4 fruit fly cellular contexts compared by ENCODE assay signal in genomic region chrX:11685918-11686640, dm6.
TF ChIP-seq lines count a peak whose summit lies in the region.

No protein-coding gene starts in this region.

TF ChIP-seq in whole organism, adult, 20 proteins besides CTCF, POLR2A, EP300 and RAD21 (continued from another document):
- TF ChIP-seq Hr96 (GFP tag; optimal IDR thresholded peaks at IDR 0.05; lab: Kevin White, UChicago) = no peak
TF ChIP-seq in whole organism, adult: peak in this region for 12.

TF ChIP-seq in whole organism, embryonic, 481 proteins besides CTCF, POLR2A, EP300 and RAD21 (continued from another document and continues in another):
- TF ChIP-seq unc-4 (GFP tag; IDR thresholded peaks at IDR 0.05; lab: Robert Waterston, UW; ENCODE audit: partially characterized antibody) (0 out of 2 replicates have a peak, but pooled peaks have one; percentile 37), wek (GFP tag; optimal IDR thresholded peaks at IDR 0.05; lab: Kevin White, UChicago) (peak; percentile 68), B-H2 (GFP tag; optimal IDR thresholded peaks at IDR 0.05; lab: Kevin White, UChicago) (peak; percentile 50), H15 (GFP tag; IDR thresholded peaks at IDR 0.05; lab: Robert Waterston, UW) (no peak), Sox100B (GFP tag; optimal IDR thresholded peaks at IDR 0.05; lab: Kevin White, UChicago) (peak; percentile 25), CG17359 (tag; optimal IDR thresholded peaks at IDR 0.05; lab: Kevin White, UChicago) (peak; percentile 44), PHDP (tag; optimal IDR thresholded peaks at IDR 0.05; lab: Kevin White, UChicago) (peak; percentile 24), CG2120 (GFP tag; optimal IDR thresholded peaks at IDR 0.05; lab: Kevin White, UChicago) (peak; percentile 19), CG18764 (GFP tag; optimal IDR thresholded peaks at IDR 0.05; lab: Kevin White, UChicago) (no peak), CG31365 (tag; optimal IDR thresholded peaks at IDR 0.05; lab: Kevin White, UChicago) (peak; percentile 55), CG6689 (GFP tag; IDR thresholded peaks at IDR 0.05; lab: Robert Waterston, UW) (no peak), CG18262 (tag; optimal IDR thresholded peaks at IDR 0.05; lab: Kevin White, UChicago) (peak; percentile 6), NK7.1 (GFP tag; optimal IDR thresholded peaks at IDR 0.05; lab: Kevin White, UChicago) (peak; percentile 0), psq (GFP tag; optimal IDR thresholded peaks at IDR 0.05; lab: Kevin White, UChicago) (peak; percentile 51), Vsx1 (GFP tag; optimal IDR thresholded peaks at IDR 0.05; lab: Kevin White, UChicago) (peak; percentile 54), grau (tag; optimal IDR thresholded peaks at IDR 0.05; lab: Kevin White, UChicago) (peak; percentile 24), cg (GFP tag; optimal IDR thresholded peaks at IDR 0.05; lab: Kevin White, UChicago) (peak; percentile 24), CG6854 (GFP tag; optimal IDR thresholded peaks at IDR 0.05; lab: Kevin White, UChicago) (peak; percentile 74), Bteb2 (GFP tag; optimal IDR thresholded peaks at IDR 0.05; lab: Kevin White, UChicago) (peak; percentile 16), CG7963 (GFP tag; IDR thresholded peaks at IDR 0.05; lab: Robert Waterston, UW; ENCODE audit: partially characterized antibody) (no peak), crol (GFP tag; IDR thresholded peaks at IDR 0.05; lab: Robert Waterston, UW) (peak; percentile 60; the same call in 1 of the 2 replicates), MTF-1 (GFP tag; optimal IDR thresholded peaks at IDR 0.05; lab: Kevin White, UChicago; ENCODE audit: borderline replicate concordance) (peak; percentile 71), otp (GFP tag; IDR thresholded peaks at IDR 0.05; lab: Robert Waterston, UW) (no peak), chn (GFP tag; optimal IDR thresholded peaks at IDR 0.05; lab: Kevin White, UChicago) (no peak), Asciz (GFP tag; optimal IDR thresholded peaks at IDR 0.05; lab: Kevin White, UChicago) (peak; percentile 39), pan (optimal IDR thresholded peaks at IDR 0.05; lab: Kevin White, UChicago) (no peak), pan (GFP tag; optimal IDR thresholded peaks at IDR 0.05 in 1 of 2, IDR thresholded peaks at IDR 0.05 in 1 of 2) (no peak), row (GFP tag; IDR thresholded peaks at IDR 0.05; lab: Robert Waterston, UW) (peak; percentile 29; the same call in 1 of the 3 replicates), CG2678 (tag; optimal IDR thresholded peaks at IDR 0.05; lab: Kevin White, UChicago) (peak; percentile 59), CG10267 (tag; optimal IDR thresholded peaks at IDR 0.05; lab: Kevin White, UChicago) (no peak), Sry-β (GFP tag; optimal IDR thresholded peaks at IDR 0.05; lab: Kevin White, UChicago) (peak; percentile 25), CG12299 (tag; optimal IDR thresholded peaks at IDR 0.05; lab: Kevin White, UChicago) (peak; percentile 46), Dfd (GFP tag; optimal IDR thresholded peaks at IDR 0.05; lab: Kevin White, UChicago) (no peak), YL-1 (GFP tag; optimal IDR thresholded peaks at IDR 0.05; lab: Kevin White, UChicago) (peak; percentile 41), chm (GFP tag; IDR thresholded peaks at IDR 0.05; lab: Robert Waterston, UW) (peak; percentile 38; the same call in 1 of the 2 replicates), CG4328 (GFP tag; optimal IDR thresholded peaks at IDR 0.05; lab: Kevin White, UChicago) (peak; percentile 30), CG16863 (GFP tag; optimal IDR thresholded peaks at IDR 0.05; lab: Kevin White, UChicago) (peak; percentile 7), CG12391 (tag; optimal IDR thresholded peaks at IDR 0.05; lab: Kevin White, UChicago) (no peak), disco-r (GFP tag; optimal IDR thresholded peaks at IDR 0.05; lab: Kevin White, UChicago) (peak; percentile 22), CG32532 (GFP tag; IDR thresholded peaks at IDR 0.05; lab: Robert Waterston, UW) (peak; percentile 69; the same call in 1 of the 2 replicates), caup (GFP tag; optimal IDR thresholded peaks at IDR 0.05; lab: Kevin White, UChicago; ENCODE audit: severe bottlenecking) (peak; percentile 71)

TF ChIP-seq in whole organism, prepupa, 60 proteins besides CTCF, POLR2A, EP300 and RAD21 (continued from another document):
- TF ChIP-seq Eip93F (GFP tag; optimal IDR thresholded peaks at IDR 0.05; lab: Kevin White, UChicago) (peak; percentile 59), Smox (GFP tag; optimal IDR thresholded peaks at IDR 0.05; lab: Kevin White, UChicago) (peak; percentile 82), Eip75B (GFP tag; optimal IDR thresholded peaks at IDR 0.05; lab: Kevin White, UChicago) (peak; percentile 69), Sox14 (GFP tag; optimal IDR thresholded peaks at IDR 0.05; lab: Kevin White, UChicago) (peak; percentile 66), esn (GFP tag; optimal IDR thresholded peaks at IDR 0.05; lab: Kevin White, UChicago) (peak; percentile 86), CG16779 (tag; optimal IDR thresholded peaks at IDR 0.05; lab: Kevin White, UChicago) (peak; percentile 55), CG6854 (GFP tag; optimal IDR thresholded peaks at IDR 0.05; lab: Kevin White, UChicago) (peak; percentile 31), acj6 (GFP tag; optimal IDR thresholded peaks at IDR 0.05; lab: Kevin White, UChicago) (peak; percentile 81), CG31627 (GFP tag; optimal IDR thresholded peaks at IDR 0.05; lab: Kevin White, UChicago) (peak; percentile 67), vri (GFP tag; optimal IDR thresholded peaks at IDR 0.05; lab: Kevin White, UChicago) (peak; percentile 68), fkh (GFP tag; optimal IDR thresholded peaks at IDR 0.05; lab: Kevin White, UChicago) (peak; percentile 94), CG8632 (GFP tag; optimal IDR thresholded peaks at IDR 0.05; lab: Kevin White, UChicago) (peak; percentile 71), Sox15 (GFP tag; optimal IDR thresholded peaks at IDR 0.05; lab: Kevin White, UChicago) (peak; percentile 54), salr (GFP tag; optimal IDR thresholded peaks at IDR 0.05; lab: Kevin White, UChicago) (peak; percentile 48 to 72), dac (GFP tag; optimal IDR thresholded peaks at IDR 0.05; lab: Kevin White, UChicago) (no peak), CG8119 (GFP tag; IDR thresholded peaks at IDR 0.05; lab: Robert Waterston, UW) (peak; percentile 76), achi (GFP tag; optimal IDR thresholded peaks at IDR 0.05; lab: Kevin White, UChicago) (peak; percentile 83), fd85E (GFP tag; optimal IDR thresholded peaks at IDR 0.05; lab: Kevin White, UChicago) (no peak), Ets21C (GFP tag; optimal IDR thresholded peaks at IDR 0.05; lab: Kevin White, UChicago) (peak; percentile 59), Sox102F (GFP tag; optimal IDR thresholded peaks at IDR 0.05; lab: Kevin White, UChicago) (peak; percentile 70), lz (GFP tag; optimal IDR thresholded peaks at IDR 0.05; lab: Kevin White, UChicago) (peak; percentile 77), CG3032 (tag; optimal IDR thresholded peaks at IDR 0.05; lab: Kevin White, UChicago) (peak; percentile 87), CG4318 (GFP tag; optimal IDR thresholded peaks at IDR 0.05; lab: Kevin White, UChicago) (peak; percentile 43), Lpt (GFP tag; optimal IDR thresholded peaks at IDR 0.05; lab: Kevin White, UChicago) (peak; percentile 67), CG34406 (GFP tag; optimal IDR thresholded peaks at IDR 0.05; lab: Kevin White, UChicago) (peak; percentile 81), spab (GFP tag; optimal IDR thresholded peaks at IDR 0.05; lab: Kevin White, UChicago) (peak; percentile 81), svp (GFP tag; lab: Kevin White, UChicago) (peak; percentile 80), CG9139 (GFP tag; optimal IDR thresholded peaks at IDR 0.05; lab: Kevin White, UChicago) (peak; percentile 60), Hr38 (GFP tag; optimal IDR thresholded peaks at IDR 0.05; lab: Kevin White, UChicago) (no peak), CG8319 (GFP tag; optimal IDR thresholded peaks at IDR 0.05; lab: Kevin White, UChicago) (peak; percentile 65), Eip78C (GFP tag; lab: Kevin White, UChicago) (peak; percentile 91), Met (GFP tag; optimal IDR thresholded peaks at IDR 0.05; lab: Kevin White, UChicago) (no peak), CG6808 (GFP tag; optimal IDR thresholded peaks at IDR 0.05; lab: Kevin White, UChicago) (peak; percentile 87), Hr39 (GFP tag; optimal IDR thresholded peaks at IDR 0.05; lab: Kevin White, UChicago) (peak; percentile 67), CG10669 (GFP tag; optimal IDR thresholded peaks at IDR 0.05; lab: Kevin White, UChicago) (peak; percentile 86), CG11902 (GFP tag; optimal IDR thresholded peaks at IDR 0.05; lab: Kevin White, UChicago) (peak; percentile 55), cyc (GFP tag; optimal IDR thresholded peaks at IDR 0.05; lab: Kevin White, UChicago) (peak; percentile 69), CG1621 (tag; optimal IDR thresholded peaks at IDR 0.05; lab: Kevin White, UChicago) (peak; percentile 52), CG10631 (GFP tag; optimal IDR thresholded peaks at IDR 0.05; lab: Kevin White, UChicago) (peak; percentile 90), CG15336 (GFP tag; IDR thresholded peaks at IDR 0.05; lab: Robert Waterston, UW) (peak; percentile 62; the same call in 1 of the 2 replicates), CG32006 (GFP tag; optimal IDR thresholded peaks at IDR 0.05; lab: Kevin White, UChicago) (peak; percentile 76)

TF ChIP-seq in whole organism, wandering third instar larva, 38 proteins besides CTCF, POLR2A, EP300 and RAD21 (continued from another document):
- TF ChIP-seq rgr (GFP tag; optimal IDR thresholded peaks at IDR 0.05; lab: Kevin White, UChicago) = peak; percentile 78
- no peak for TF ChIP-seq CG9705 (GFP tag; optimal IDR thresholded peaks at IDR 0.05; lab: Kevin White, UChicago)
- TF ChIP-seq ey (GFP tag; optimal IDR thresholded peaks at IDR 0.05; lab: Kevin White, UChicago) = peak; percentile 70
- TF ChIP-seq jim (GFP tag; optimal IDR thresholded peaks at IDR 0.05; lab: Kevin White, UChicago) = no peak
- peak; percentile 64 for TF ChIP-seq Hr83 (GFP tag; optimal IDR thresholded peaks at IDR 0.05; lab: Kevin White, UChicago; ENCODE audit: poor library complexity, severe bottlenecking)
- TF ChIP-seq h (GFP tag; optimal IDR thresholded peaks at IDR 0.05; lab: Kevin White, UChicago) = peak; percentile 87
- TF ChIP-seq dl (GFP tag; optimal IDR thresholded peaks at IDR 0.05; lab: Kevin White, UChicago; ENCODE audit: insufficient read depth in 1 of 2, partially characterized antibody in 2 of 2) = peak; percentile 73 to 95
- TF ChIP-seq br (GFP tag; optimal IDR thresholded peaks at IDR 0.05; lab: Kevin White, UChicago) = peak; percentile 76
- no peak for TF ChIP-seq N (GFP tag; optimal IDR thresholded peaks at IDR 0.05; lab: Kevin White, UChicago)
- TF ChIP-seq CG32264 (GFP tag; optimal IDR thresholded peaks at IDR 0.05; lab: Kevin White, UChicago) = no peak
- TF ChIP-seq Myc (optimal IDR thresholded peaks at IDR 0.05; lab: Kevin White, UChicago) = no peak
- TF ChIP-seq brk (GFP tag; optimal IDR thresholded peaks at IDR 0.05; lab: Kevin White, UChicago) = peak; percentile 36
